Fruit fly (Drosophila melanogaster) whole organism, prepupa: ENCODE results near the gene Atg5.

Experiments used
- Blimp-1 ChIP-seq: fragments of 200-800 bp; sonication (Bioruptor generic); optimal IDR thresholded peaks from 3 replicates; lab custom pipeline; 2017; ENCODE audit warnings: missing biosample characterization, missing genetic modification characterization, mild to moderate bottlenecking, moderate library complexity, missing genetic modification reagents
- CG10631 ChIP-seq: fragments of 200-800 bp; sonication (Bioruptor generic); optimal IDR thresholded peaks from 2 replicates; lab custom pipeline; 2016; ENCODE audit warnings: missing biosample characterization, missing genetic modification characterization
- CG11294 ChIP-seq: fragments of 200-800 bp; sonication (Bioruptor generic); IDR thresholded peaks from 2 replicates; pipeline ENCODE4 v1.3.6; 2022; ENCODE audit warnings: missing biosample characterization, missing genetic modification characterization
- CG11762 ChIP-seq: fragments of 200-800 bp; sonication (Bioruptor generic); optimal IDR thresholded peaks from 3 replicates; lab custom pipeline; 2016; ENCODE audit warnings: missing biosample characterization, missing genetic modification characterization; ENCODE audit not compliant: insufficient read depth
- CG11902 ChIP-seq: fragments of 200-800 bp; sonication (Bioruptor generic); optimal IDR thresholded peaks from 3 replicates; lab custom pipeline; 2016; ENCODE audit warnings: missing biosample characterization, missing genetic modification characterization
- CG3032 ChIP-seq: fragments of 200-800 bp; optimal IDR thresholded peaks from 2 replicates; lab custom pipeline; 2019; ENCODE audit warnings: missing biosample characterization, mild to moderate bottlenecking, missing genetic modification characterization, moderate library complexity
- CG31627 ChIP-seq: fragments of 200-800 bp; sonication (Bioruptor generic); optimal IDR thresholded peaks from 3 replicates; lab custom pipeline; 2016; ENCODE audit warnings: missing biosample characterization, missing genetic modification characterization
- CG32006 ChIP-seq: fragments of 200-800 bp; sonication (Bioruptor generic); optimal IDR thresholded peaks from 3 replicates; lab custom pipeline; 2017; ENCODE audit warnings: missing biosample characterization, mild to moderate bottlenecking, missing genetic modification characterization
- CG34406 ChIP-seq: fragments of 200-800 bp; sonication (Bioruptor generic); optimal IDR thresholded peaks from 3 replicates; lab custom pipeline; 2016; ENCODE audit warnings: missing biosample characterization, missing genetic modification characterization
- CG3919 ChIP-seq: fragments of 200-800 bp; sonication (Bioruptor generic); optimal IDR thresholded peaks from 3 replicates; lab custom pipeline; 2016; ENCODE audit warnings: missing biosample characterization, missing genetic modification characterization
- CG4318 ChIP-seq: fragments of 200-800 bp; sonication (Bioruptor generic); optimal IDR thresholded peaks from 3 replicates; lab custom pipeline; 2017; ENCODE audit warnings: missing biosample characterization, mild to moderate bottlenecking, missing genetic modification characterization
- CG6792 ChIP-seq: fragments of 200-800 bp; sonication (Bioruptor generic); optimal IDR thresholded peaks from 3 replicates; lab custom pipeline; 2016; ENCODE audit warnings: missing biosample characterization, missing genetic modification characterization
- CG6854 ChIP-seq: fragments of 200-800 bp; sonication (Bioruptor generic); optimal IDR thresholded peaks from 2 replicates; lab custom pipeline; 2017; ENCODE audit warnings: missing biosample characterization, mild to moderate bottlenecking, missing genetic modification characterization
- CG8119 ChIP-seq: fragments of 200-800 bp; sonication (Bioruptor generic); IDR thresholded peaks from 3 replicates; pipeline ENCODE4 v1.3.6; 2022; ENCODE audit warnings: missing biosample characterization, missing genetic modification characterization
- CG8319 ChIP-seq: fragments of 200-800 bp; sonication (Bioruptor generic); optimal IDR thresholded peaks from 3 replicates; lab custom pipeline; 2016; ENCODE audit warnings: missing biosample characterization, missing genetic modification characterization
- CG8632 ChIP-seq: fragments of 200-800 bp; sonication (Bioruptor generic); optimal IDR thresholded peaks from 3 replicates; lab custom pipeline; 2016; ENCODE audit warnings: missing biosample characterization, missing genetic modification characterization
- Eip75B ChIP-seq: fragments of 200-800 bp; sonication (Bioruptor generic); optimal IDR thresholded peaks from 3 replicates; lab custom pipeline; 2016; ENCODE audit warnings: missing biosample characterization, missing genetic modification characterization
- Eip78C ChIP-seq: fragments of 200-800 bp; sonication (Bioruptor generic); peaks from one replicate; lab custom pipeline; 2016; ENCODE audit warnings: missing biosample characterization, missing genetic modification characterization
- Eip93F ChIP-seq: fragments of 200-800 bp; sonication (Bioruptor generic); optimal IDR thresholded peaks from 2 replicates; lab custom pipeline; 2016; ENCODE audit warnings: missing biosample characterization, mild to moderate bottlenecking, missing genetic modification characterization
- Ets96B ChIP-seq: fragments of 200-800 bp; optimal IDR thresholded peaks from 2 replicates; lab custom pipeline; 2019; ENCODE audit warnings: missing biosample characterization, mild to moderate bottlenecking, missing genetic modification characterization, moderate library complexity
- Hr39 ChIP-seq: fragments of 200-800 bp; sonication (Bioruptor generic); optimal IDR thresholded peaks from 2 replicates; lab custom pipeline; 2016; ENCODE audit warnings: missing biosample characterization, missing genetic modification characterization
- Hr4 ChIP-seq: fragments of 200-800 bp; sonication (Bioruptor generic); optimal IDR thresholded peaks from 3 replicates; lab custom pipeline; 2016; ENCODE audit warnings: missing biosample characterization, missing genetic modification characterization
- Lpt ChIP-seq: fragments of 200-800 bp; sonication (Bioruptor generic); optimal IDR thresholded peaks from 3 replicates; lab custom pipeline; 2016; ENCODE audit warnings: missing biosample characterization, missing genetic modification characterization
- Smox ChIP-seq: fragments of 200-800 bp; sonication (Bioruptor generic); optimal IDR thresholded peaks from 3 replicates; lab custom pipeline; 2016; ENCODE audit warnings: missing biosample characterization, missing genetic modification characterization
- Sox102F ChIP-seq: fragments of 200-800 bp; sonication (Bioruptor generic); optimal IDR thresholded peaks from 2 replicates; lab custom pipeline; 2016; ENCODE audit warnings: missing biosample characterization, mild to moderate bottlenecking, missing genetic modification characterization
- Sox14 ChIP-seq: fragments of 200-800 bp; sonication (Bioruptor generic); optimal IDR thresholded peaks from 3 replicates; lab custom pipeline; 2016; ENCODE audit warnings: missing biosample characterization, missing genetic modification characterization
- dsx ChIP-seq: fragments of 200-800 bp; optimal IDR thresholded peaks from 3 replicates; lab custom pipeline; 2019; ENCODE audit warnings: missing biosample characterization, mild to moderate bottlenecking, missing genetic modification characterization, moderate library complexity; ENCODE audit not compliant: poor library complexity, severe bottlenecking
- eg ChIP-seq: fragments of 200-800 bp; sonication (Bioruptor generic); IDR thresholded peaks from 3 replicates; pipeline ENCODE4 v1.3.6; 2022; ENCODE audit warnings: missing biosample characterization, missing genetic modification characterization
- esn ChIP-seq: fragments of 200-800 bp; sonication (Bioruptor generic); optimal IDR thresholded peaks from 2 replicates; lab custom pipeline; 2016; ENCODE audit warnings: missing biosample characterization, mild to moderate bottlenecking, missing genetic modification characterization, moderate library complexity
- fd85E ChIP-seq: fragments of 200-800 bp; sonication (Bioruptor generic); optimal IDR thresholded peaks from 3 replicates; lab custom pipeline; 2016; ENCODE audit warnings: missing biosample characterization, missing genetic modification characterization
- fkh ChIP-seq: fragments of 200-800 bp; sonication (Bioruptor generic); optimal IDR thresholded peaks from 3 replicates; lab custom pipeline; 2017; ENCODE audit warnings: missing biosample characterization, mild to moderate bottlenecking, missing genetic modification characterization, moderate library complexity
- net ChIP-seq: fragments of 200-800 bp; sonication (Bioruptor generic); optimal IDR thresholded peaks from 3 replicates; lab custom pipeline; 2016; ENCODE audit warnings: missing biosample characterization, missing genetic modification characterization
- pdm3 ChIP-seq: fragments of 200-800 bp; sonication (Bioruptor generic); optimal IDR thresholded peaks from 3 replicates; lab custom pipeline; 2016; ENCODE audit warnings: missing biosample characterization, missing genetic modification characterization
- salr ChIP-seq, 2 experiments: fragments of 200-800 bp; sonication (Bioruptor generic); optimal IDR thresholded peaks; 3 replicates each; lab custom pipeline; 2016 to 2018; ENCODE audit warnings: missing biosample characterization in 2 of 2, missing genetic modification characterization in 2 of 2, mild to moderate bottlenecking in 1 of 2
- svp ChIP-seq: fragments of 200-800 bp; sonication (Bioruptor generic); peaks from one replicate; lab custom pipeline; 2016; ENCODE audit warnings: missing biosample characterization, missing genetic modification characterization
- vri ChIP-seq: fragments of 200-800 bp; sonication (Bioruptor generic); optimal IDR thresholded peaks from 3 replicates; lab custom pipeline; 2016; ENCODE audit warnings: missing biosample characterization, mild to moderate bottlenecking, missing genetic modification characterization

Atg5 gene

dm6 chrX:7319053-7319702, 4.4 kb downstream of the Atg5 start (continued):
- peak; percentile 67 for TF ChIP-seq CG11762 (GFP tag; lab: Kevin White, UChicago)
- TF ChIP-seq net (GFP tag; lab: Kevin White, UChicago), result peak; percentile 79
- TF ChIP-seq fkh (GFP tag; lab: Kevin White, UChicago), result no peak
- peak; percentile 89 for TF ChIP-seq CG31627 (GFP tag; lab: Kevin White, UChicago)
- peak; percentile 95 for TF ChIP-seq Eip78C
- TF ChIP-seq CG6792 (GFP tag; lab: Kevin White, UChicago), result peak; percentile 87
- TF ChIP-seq CG34406 (GFP tag; lab: Kevin White, UChicago), result peak; percentile 81
- peak; percentile 79 for TF ChIP-seq CG8632 (GFP tag; lab: Kevin White, UChicago)
- peak; percentile 77; the same call in 2 of the 3 replicates for TF ChIP-seq CG8119 (GFP tag; lab: Robert Waterston, UW)
- TF ChIP-seq, all 60 proteins: peak for 55

DNA sequence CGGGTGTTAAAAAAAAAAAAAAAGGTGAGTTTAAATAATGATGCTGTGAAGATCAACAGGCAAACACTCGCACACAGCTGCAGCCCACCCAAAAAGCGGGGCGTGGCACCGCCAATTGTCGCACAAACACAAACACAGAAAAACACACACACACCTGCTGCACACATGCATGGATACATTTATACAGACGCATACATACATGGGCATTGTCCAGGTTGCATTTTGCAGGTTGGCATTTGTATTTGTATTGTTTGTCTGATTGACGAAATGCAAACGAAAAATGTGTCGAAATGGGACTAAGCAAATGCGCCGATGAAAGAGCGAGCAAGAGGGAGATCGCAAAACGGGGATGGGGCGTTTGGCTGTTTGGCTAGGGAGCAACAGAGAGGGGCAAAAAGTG, 5.1 kb downstream of the Atg5 start:
- TF ChIP-seq esn (GFP tag; lab: Kevin White, UChicago) (no peak), fkh (GFP tag; lab: Kevin White, UChicago) (peak; percentile 62), Sox14 (GFP tag; lab: Kevin White, UChicago) (no peak)

DNA sequence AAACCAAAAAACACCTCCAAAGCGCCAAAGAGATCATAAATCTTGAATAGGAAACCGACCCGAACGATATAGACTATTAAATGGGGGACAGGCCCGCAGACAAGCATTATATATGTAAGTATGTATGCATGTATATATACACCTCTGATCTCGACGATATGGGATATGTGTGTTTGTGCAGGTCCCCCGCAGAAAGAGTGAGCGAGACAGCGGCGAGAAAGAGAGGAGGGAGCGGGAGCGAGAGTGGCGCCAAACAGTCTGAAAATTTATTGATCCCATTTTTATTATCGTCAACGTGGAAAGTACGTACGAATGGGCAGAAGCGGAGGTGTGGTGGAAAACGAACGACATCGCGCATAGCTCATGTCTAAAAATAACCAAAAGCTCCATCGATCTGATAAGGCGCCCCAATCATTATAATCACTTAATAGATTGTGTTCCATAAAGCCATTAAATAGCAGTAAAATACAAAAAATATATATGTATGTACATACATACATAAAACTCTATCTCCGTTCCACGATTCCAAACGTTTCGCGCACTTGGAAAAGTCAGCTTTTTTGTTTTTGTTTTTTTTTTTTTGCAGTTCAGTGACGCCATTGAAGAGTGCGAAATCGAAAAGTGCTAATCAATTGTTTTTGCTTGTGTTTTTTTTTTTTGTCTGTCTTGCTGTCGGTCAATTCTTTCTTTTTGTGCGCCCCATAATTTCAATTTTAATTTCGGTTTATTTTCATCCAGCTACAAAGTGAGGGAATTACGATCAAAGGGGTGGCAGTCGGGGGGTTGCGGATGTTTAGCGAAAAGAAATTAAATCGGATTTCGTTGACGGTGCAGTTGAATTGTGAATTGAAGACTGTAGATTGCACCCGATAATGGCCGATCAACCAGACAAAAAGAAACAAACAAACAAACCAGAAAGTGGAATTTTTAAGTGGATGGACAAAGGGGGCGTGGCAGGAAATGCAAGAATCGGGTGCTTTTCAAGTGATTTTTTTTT, 6.1 kb downstream of the Atg5 start:
- TF ChIP-seq Eip78C (peak; percentile 47), CG6854 (GFP tag; lab: Kevin White, UChicago) (no peak), dsx (GFP tag; lab: Kevin White, UChicago) (no peak), svp (GFP tag; lab: Kevin White, UChicago) (peak; percentile 81), Sox102F (GFP tag; lab: Kevin White, UChicago) (no peak), vri (GFP tag; lab: Kevin White, UChicago) (peak; percentile 53), fkh (GFP tag; lab: Kevin White, UChicago) (peak; percentile 22)
- TF ChIP-seq, all 60 proteins: peak for 4

- TF ChIP-seq Ets96B (tag; lab: Kevin White, UChicago) (no peak), Blimp-1 (no peak), CG3032 (tag; lab: Kevin White, UChicago) (no peak), CG11294 (GFP tag; lab: Robert Waterston, UW) (no peak), svp (GFP tag; lab: Kevin White, UChicago) (peak; percentile 48), Hr4 (GFP tag; lab: Kevin White, UChicago) (no peak), Eip78C (peak; percentile 21)
Observed at dm6 chrX:7315925-7316650, 7.5 kb downstream of the Atg5 start.

dm6 chrX:7312406-7312805, 11.2 kb downstream of the Atg5 start:
- TF ChIP-seq Eip93F (GFP tag; lab: Kevin White, UChicago) (no peak), Hr4 (GFP tag; lab: Kevin White, UChicago) (peak; percentile 45), svp (GFP tag; lab: Kevin White, UChicago) (no peak), Blimp-1 (no peak), Smox (GFP tag; lab: Kevin White, UChicago) (no peak), CG11762 (GFP tag; lab: Kevin White, UChicago) (no peak), fkh (GFP tag; lab: Kevin White, UChicago) (no peak), CG10631 (peak; percentile 31), Hr39 (GFP tag; lab: Kevin White, UChicago) (no peak), CG3919 (GFP tag; lab: Kevin White, UChicago) (no peak), Sox102F (GFP tag; lab: Kevin White, UChicago) (no peak), CG3032 (tag; lab: Kevin White, UChicago) (no peak), CG6792 (GFP tag; lab: Kevin White, UChicago) (no peak), pdm3 (GFP tag; lab: Kevin White, UChicago) (peak; percentile 17), CG4318 (GFP tag; lab: Kevin White, UChicago) (no peak), fd85E (GFP tag; lab: Kevin White, UChicago) (no peak), Ets96B (tag; lab: Kevin White, UChicago) (no peak), salr (GFP tag; optimal IDR thresholded peaks at IDR 0.05; lab: Kevin White, UChicago) (peak in 1 of 2 experiments; percentile 36), CG8319 (GFP tag; lab: Kevin White, UChicago) (no peak), CG8632 (GFP tag; lab: Kevin White, UChicago) (no peak), Lpt (GFP tag; lab: Kevin White, UChicago) (peak; percentile 34), CG11902 (GFP tag; lab: Kevin White, UChicago) (no peak), Eip75B (no peak), CG32006 (GFP tag; lab: Kevin White, UChicago) (peak; percentile 28), eg (GFP tag; lab: Robert Waterston, UW) (peak; percentile 63)
